Worm (Caenorhabditis elegans) whole organism, late embryonic: Measurements from ENCODE around the gene skr-13.

ENCODE experiments used
- ahr-1 ChIP-seq: sonication (generic microtip); optimal IDR thresholded peaks from 2 replicates; lab custom pipeline; 2016; ENCODE audit warnings: missing genetic modification characterization, missing compliant biosample characterization
- ama-1 ChIP-seq: fragments of 150-350 bp; optimal IDR thresholded peaks from 2 replicates; lab custom pipeline; 2014
- ceh-31 ChIP-seq: sonication (generic microtip); optimal IDR thresholded peaks from 2 replicates; lab custom pipeline; 2016; ENCODE audit warnings: missing genetic modification characterization, missing compliant biosample characterization
- fkh-10 ChIP-seq: fragments of 150-350 bp; optimal IDR thresholded peaks from 2 replicates; lab custom pipeline; 2014; ENCODE audit warnings: missing biosample characterization, missing genetic modification reagents, missing genetic modification characterization
- gmeb-2 ChIP-seq: sonication (generic microtip); optimal IDR thresholded peaks from 2 replicates; lab custom pipeline; 2016; ENCODE audit warnings: missing genetic modification characterization, inconsistent platforms, missing compliant biosample characterization
- nfya-1 ChIP-seq: sonication (generic microtip); optimal IDR thresholded peaks from 2 replicates; lab custom pipeline; 2017; ENCODE audit warnings: missing genetic modification characterization, mild to moderate bottlenecking, missing compliant biosample characterization, antibody characterized with exemption, moderate library complexity
- nhr-11 ChIP-seq: fragments of 150-350 bp; optimal IDR thresholded peaks from 2 replicates; lab custom pipeline; 2014; ENCODE audit warnings: missing biosample characterization, missing genetic modification characterization
- ref-2 ChIP-seq: sonication (generic microtip); optimal IDR thresholded peaks from 2 replicates; lab custom pipeline; 2016; ENCODE audit warnings: missing genetic modification characterization, missing compliant biosample characterization
- tbx-2 ChIP-seq: sonication (generic microtip); optimal IDR thresholded peaks from 2 replicates; lab custom pipeline; 2016; ENCODE audit warnings: missing genetic modification characterization, missing compliant biosample characterization
- ztf-16 ChIP-seq: sonication (generic microtip); optimal IDR thresholded peaks from 2 replicates; lab custom pipeline; 2017; ENCODE audit warnings: missing genetic modification characterization, missing compliant biosample characterization

ce11 chrIV:17183032-17183608 lies 20.7 kb upstream of the skr-13 start:
- TF ChIP-seq tbx-2 (tag; lab: Kevin White, UChicago) (no peak), ama-1 (lab: Kevin White, UChicago) (no peak), nhr-11 (tag; lab: Kevin White, UChicago) (no peak), ref-2 (no peak), ceh-31 (tag; lab: Kevin White, UChicago) (no peak), fkh-10 (GFP tag; lab: Kevin White, UChicago) (no peak), nfya-1 (tag; lab: Kevin White, UChicago) (no peak), gmeb-2 (tag; lab: Kevin White, UChicago) (no peak), ztf-16 (tag; lab: Kevin White, UChicago) (no peak), ahr-1 (tag; lab: Kevin White, UChicago) (no peak)
